Worm (Caenorhabditis elegans): ENCODE results near the gene ZK795.2.

DNA sequence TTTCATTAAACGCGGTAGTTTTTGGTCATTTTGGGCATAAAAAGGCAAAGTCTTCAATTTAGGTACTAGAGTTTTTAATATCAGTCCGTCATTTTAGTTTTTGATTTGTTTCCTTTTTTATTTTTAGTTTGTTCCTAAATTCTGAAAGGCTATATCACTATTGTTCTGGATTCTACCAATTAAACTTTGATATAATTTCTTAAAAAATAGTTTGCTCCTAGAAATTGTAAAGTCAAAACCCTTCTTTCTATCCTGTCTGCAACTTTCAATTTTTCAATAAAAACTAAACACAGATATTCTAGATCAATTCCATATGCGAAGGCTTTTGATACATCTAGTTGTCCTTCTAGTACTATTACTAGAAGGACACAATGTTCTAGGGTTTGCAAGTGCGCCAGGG is 14.3 kb upstream of the ZK795.2 start, which contains the start of gene K08E7.5:
- TF ChIP-seq egl-27 (tag; optimal IDR thresholded peaks at IDR 0.05), result no peak
- no peak for TF ChIP-seq snpc-4 (tag; optimal IDR thresholded peaks at IDR 0.05)
- TF ChIP-seq mdl-1 (tag; optimal IDR thresholded peaks at IDR 0.05), result no peak
- TF ChIP-seq fos-1 (tag; optimal IDR thresholded peaks at IDR 0.05), result no peak
- TF ChIP-seq dmd-4 (tag; optimal IDR thresholded peaks at IDR 0.05), result no peak
- TF ChIP-seq ztf-11 (tag; optimal IDR thresholded peaks at IDR 0.05), result no peak
- TF ChIP-seq gmeb-1 (tag; optimal IDR thresholded peaks at IDR 0.05), result no peak
- TF ChIP-seq ama-1 (optimal IDR thresholded peaks at IDR 0.05), result no peak
- no peak for TF ChIP-seq mab-5 (tag; optimal IDR thresholded peaks at IDR 0.05)
- no peak for TF ChIP-seq nhr-6 (tag; optimal IDR thresholded peaks at IDR 0.05)
- no peak for TF ChIP-seq sma-9 (GFP tag; optimal IDR thresholded peaks at IDR 0.05)
- TF ChIP-seq sma-9 (tag; optimal IDR thresholded peaks at IDR 0.05), result no peak

Data from whole organism, L2 larva.